Worm (Caenorhabditis elegans): Measurements from ENCODE around the gene rpoa-49.

DNA sequence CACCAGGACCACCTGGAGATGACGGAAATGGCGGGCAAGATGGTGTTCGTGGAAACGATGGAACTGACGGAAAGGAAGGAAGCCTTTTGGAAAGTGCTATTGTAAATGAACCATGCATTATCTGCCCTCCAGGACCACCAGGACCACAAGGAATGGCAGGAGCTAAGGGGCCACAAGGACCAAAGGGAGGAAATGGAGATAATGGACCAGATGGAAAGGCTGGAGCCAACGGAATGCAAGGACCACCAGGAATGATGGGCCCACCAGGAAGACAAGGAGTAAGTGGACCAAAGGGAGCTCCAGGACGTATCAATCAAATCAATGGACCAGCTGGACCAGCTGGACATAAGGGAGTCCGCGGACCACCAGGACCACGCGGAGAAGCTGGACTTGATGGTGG, 21.1 kb upstream of the rpoa-49 start:
- no peak for TF ChIP-seq fos-1 (tag; optimal IDR thresholded peaks at IDR 0.05)
- TF ChIP-seq ama-1 (optimal IDR thresholded peaks at IDR 0.05): peak; percentile 14
- no peak for TF ChIP-seq nhr-237 (tag; optimal IDR thresholded peaks at IDR 0.05)
- TF ChIP-seq nhr-23 (tag; optimal IDR thresholded peaks at IDR 0.05): no peak
- no peak for TF ChIP-seq ztf-4 (tag; optimal IDR thresholded peaks at IDR 0.05)
- no peak for TF ChIP-seq nhr-25 (tag; optimal IDR thresholded peaks at IDR 0.05)
- TF ChIP-seq ZK546.5 (tag; optimal IDR thresholded peaks at IDR 0.05): no peak
- no peak for TF ChIP-seq nhr-76 (tag; optimal IDR thresholded peaks at IDR 0.05)
- TF ChIP-seq elt-3 (tag; optimal IDR thresholded peaks at IDR 0.05): no peak
- no peak for TF ChIP-seq nhr-77 (tag; optimal IDR thresholded peaks at IDR 0.05)
- TF ChIP-seq sea-2 (GFP tag; optimal IDR thresholded peaks at IDR 0.05): no peak
- no peak for TF ChIP-seq nhr-28 (tag; optimal IDR thresholded peaks at IDR 0.05)
- no peak for TF ChIP-seq unc-39 (tag; optimal IDR thresholded peaks at IDR 0.05)
